Worm (Caenorhabditis elegans): ENCODE data around the gene F38A1.11.

DNA sequence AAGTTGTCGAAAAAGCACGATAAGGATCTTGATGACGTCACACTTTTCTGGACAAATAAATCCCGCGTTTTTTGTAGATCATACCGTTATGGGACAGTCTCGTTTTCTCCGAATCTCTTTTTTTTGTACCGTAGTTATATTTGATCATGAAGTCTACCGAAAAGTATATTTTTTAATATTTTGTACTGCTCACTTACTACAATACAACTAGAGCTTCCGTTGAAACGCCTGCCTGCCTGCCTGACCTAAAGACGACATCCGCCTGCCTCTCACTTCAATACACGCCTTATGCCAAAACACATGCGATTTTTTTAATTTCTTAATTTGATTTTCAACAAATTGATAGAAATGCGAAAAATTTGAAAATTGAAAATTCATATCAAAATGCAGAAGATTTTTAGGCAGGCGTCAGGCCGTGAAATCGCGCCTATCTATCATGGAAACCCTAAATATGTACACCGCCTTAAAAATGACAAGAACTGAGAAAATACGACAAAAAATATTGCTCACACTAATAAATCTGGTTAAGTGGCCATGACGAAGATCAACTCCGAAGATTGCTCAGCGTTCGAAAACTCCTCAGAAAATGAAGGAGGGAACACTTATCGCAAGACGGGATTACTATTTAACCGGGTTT is 21.5 kb upstream of the F38A1.11 start, which contains the start of gene W09G12.8:
- no peak for TF ChIP-seq B0310.2 (tag; optimal IDR thresholded peaks at IDR 0.05)
- TF ChIP-seq ama-1 (optimal IDR thresholded peaks at IDR 0.05): no peak
- no peak for TF ChIP-seq scrt-1 (GFP tag; IDR thresholded peaks at IDR 0.05)
- TF ChIP-seq tra-4 (tag; optimal IDR thresholded peaks at IDR 0.05): no peak
- TF ChIP-seq sea-1 (GFP tag; conservative IDR thresholded peaks at IDR 0.05): no peak
- no peak for TF ChIP-seq ceh-13 (GFP tag; optimal IDR thresholded peaks at IDR 0.05)
- TF ChIP-seq tbx-37 (GFP tag; conservative IDR thresholded peaks at IDR 0.05): no peak
- no peak for TF ChIP-seq ceh-36 (tag; optimal IDR thresholded peaks at IDR 0.05)
- no peak for TF ChIP-seq hmg-4 (GFP tag; optimal IDR thresholded peaks at IDR 0.05)
- no peak for TF ChIP-seq hmbx-1 (tag; optimal IDR thresholded peaks at IDR 0.05)

Data from whole organism, early embryonic.